Fruit fly (Drosophila melanogaster): ENCODE results near the gene CG7130.

- TF ChIP-seq fru (GFP tag; optimal IDR thresholded peaks at IDR 0.05), result no peak
- TF ChIP-seq Vsx2 (GFP tag; optimal IDR thresholded peaks at IDR 0.05; ENCODE audit: partially characterized antibody), result no peak
- TF ChIP-seq Dfd (GFP tag; optimal IDR thresholded peaks at IDR 0.05), result no peak
Measured at dm6 chr3L:22029670-22030069, 45.9 kb downstream of the CG7130 start, which contains the start of gene CG43392.

Data from whole organism, wandering third instar larva.